Fruit fly (Drosophila melanogaster) S2 (cell line): Measurements from ENCODE around the gene CG3909.

Source experiments
- CG8478 ChIP-seq: fragments of >200 bp; optimal IDR thresholded peaks from 2 replicates; lab custom pipeline; 2018
- CTCF ChIP-seq, 2 experiments: fragments of >200 bp; optimal IDR thresholded peaks; 2 replicates each; lab custom pipeline; 2018

Gene CG3909

DNA sequence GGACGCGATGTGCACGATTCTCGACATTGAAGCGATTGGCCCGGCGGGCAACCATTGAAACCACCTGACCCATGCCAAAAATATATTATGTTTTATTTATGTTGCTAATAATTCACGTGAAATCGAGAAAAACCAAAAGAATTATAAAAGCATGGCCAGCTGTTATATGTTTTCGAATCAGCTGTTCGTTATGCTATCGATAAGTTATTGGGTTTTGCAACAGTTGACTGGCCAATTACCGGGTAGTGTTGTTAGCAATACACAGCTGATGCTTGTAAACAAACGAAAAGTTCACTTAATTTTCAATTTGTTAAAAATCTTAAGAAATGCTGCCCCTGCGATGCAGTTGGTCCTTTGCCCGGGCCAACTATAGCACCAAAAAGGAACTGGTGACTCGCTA, 2.3 kb downstream of the CG3909 start, which contains the start of the genes CG11722 and mtTFB2:
Gene CG11722, minus strand, starts transcription at position 200 of the 400 bp plus-strand sequence.
Gene mtTFB2, plus strand, starts transcription at position 232 of the 400 bp plus-strand sequence.
- TF ChIP-seq CTCF (optimal IDR thresholded peaks at IDR 0.05; lab: Kevin White, UChicago) (no peak), CG8478 (lab: Kevin White, UChicago) (no peak)

DNA sequence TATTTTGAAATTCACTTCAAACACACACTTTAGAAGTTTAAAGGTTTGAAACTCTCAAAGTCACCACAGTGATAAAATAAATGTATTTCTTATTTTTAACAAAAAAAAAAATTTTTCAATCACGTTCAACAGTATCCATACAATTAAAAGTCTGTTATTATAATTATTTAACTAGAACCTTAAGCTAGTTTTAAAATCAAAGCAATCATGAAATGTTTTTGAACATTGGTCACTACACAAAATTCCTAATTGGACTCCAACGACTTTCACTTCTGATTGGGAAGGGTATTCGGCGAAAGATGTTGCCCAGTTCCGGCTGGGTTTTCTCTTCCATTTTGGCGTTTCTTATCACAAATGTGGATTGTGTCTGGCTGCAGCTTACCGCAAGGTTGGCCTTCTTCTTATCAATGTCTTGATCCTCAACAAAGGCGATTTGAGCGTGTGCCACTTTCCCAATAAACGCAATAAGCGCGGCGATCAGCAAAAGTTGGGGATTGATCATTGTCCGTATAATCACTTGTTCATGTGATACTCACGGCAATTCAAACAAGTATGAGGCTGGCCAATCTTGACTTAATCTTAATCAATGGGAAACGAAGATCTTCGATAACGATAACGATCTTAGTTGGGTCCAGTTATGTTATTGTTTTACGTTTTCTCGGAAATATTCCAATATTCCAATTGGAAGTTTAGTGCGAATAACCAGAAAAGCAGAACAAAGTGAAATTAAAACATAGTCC, 5.1 kb downstream of the CG3909 start:
- TF ChIP-seq CG8478 (lab: Kevin White, UChicago): no peak
- no peak for TF ChIP-seq CTCF (optimal IDR thresholded peaks at IDR 0.05; lab: Kevin White, UChicago)

DNA sequence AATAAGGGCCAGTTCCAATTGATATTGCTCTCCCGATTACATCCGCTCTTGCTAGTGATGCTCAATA, 5.5 kb downstream of the CG3909 start, which contains the start of gene CG12811:
Gene CG12811, minus strand, starts transcription at position 23 of the 67 bp plus-strand sequence.
- TF ChIP-seq CTCF (optimal IDR thresholded peaks at IDR 0.05; lab: Kevin White, UChicago) (no peak), CG8478 (lab: Kevin White, UChicago) (no peak)

DNA sequence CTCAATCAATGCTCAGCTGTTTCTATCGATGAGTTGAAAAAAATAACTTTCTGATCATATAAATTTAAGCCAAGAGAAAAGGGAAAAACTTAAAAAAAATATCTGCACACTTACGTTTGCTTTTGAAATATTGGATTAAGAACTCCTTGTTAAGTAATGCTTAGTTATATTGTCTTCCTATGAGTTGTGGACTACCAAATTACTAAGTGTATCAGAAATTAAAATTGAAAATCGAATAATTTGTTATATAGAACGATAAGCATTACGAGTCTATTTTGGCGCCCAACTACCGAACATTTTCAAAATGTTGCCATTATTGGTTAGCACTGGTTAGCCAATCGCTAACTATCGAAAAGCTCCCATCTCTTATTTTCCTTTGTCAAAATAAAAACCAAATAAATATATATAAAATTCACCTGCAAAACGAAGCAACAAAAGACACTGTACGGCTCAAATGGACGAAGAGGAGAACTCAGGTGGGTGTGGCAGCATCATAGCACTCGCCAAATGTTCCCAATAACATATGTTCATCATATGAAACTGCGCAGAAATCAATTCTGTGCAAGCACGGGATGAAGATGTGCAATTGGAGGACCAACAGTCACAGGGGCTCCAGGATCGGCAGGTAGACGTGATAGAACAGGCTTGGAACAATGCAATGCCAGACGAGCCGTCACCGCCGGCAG, 5.9 kb downstream of the CG3909 start, which contains the start of gene ohgt:
Gene ohgt, plus strand, starts transcription at position 358 of the 686 bp plus-strand sequence.
- TF ChIP-seq CTCF (optimal IDR thresholded peaks at IDR 0.05; lab: Kevin White, UChicago) (no peak), CG8478 (lab: Kevin White, UChicago) (no peak)

DNA sequence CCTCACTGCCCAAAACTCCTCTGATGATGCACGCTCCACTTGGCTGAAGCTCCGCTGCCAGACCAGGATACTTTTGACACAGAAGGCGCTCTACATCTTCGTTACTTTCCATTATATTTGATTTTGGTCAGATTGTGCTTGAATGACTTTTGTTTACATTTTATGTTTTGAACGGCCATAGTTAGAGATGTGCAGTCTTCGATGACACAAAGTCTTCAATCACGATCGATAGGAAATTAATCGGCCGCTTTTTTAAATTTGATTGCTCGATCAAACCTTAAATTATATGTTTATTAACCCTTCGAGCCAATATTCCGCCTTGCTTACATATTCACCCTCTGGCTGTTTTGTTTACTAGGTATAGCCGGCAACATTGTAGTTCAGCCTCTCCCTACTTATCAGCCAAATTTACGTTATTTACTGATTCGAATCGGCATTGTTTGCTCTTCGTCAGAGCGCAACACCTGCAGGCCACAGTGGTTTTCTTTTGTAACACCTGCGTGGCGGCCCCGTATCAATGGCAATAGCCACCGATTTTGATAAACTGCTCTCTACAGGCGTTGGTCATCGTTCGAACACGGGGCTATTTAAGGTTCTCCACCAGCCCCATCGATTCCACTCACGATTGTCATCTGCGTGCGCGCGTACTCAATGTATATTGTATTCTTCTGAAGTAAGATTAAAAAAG, 9.8 kb downstream of the CG3909 start, which contains the start of the genes Fancl and Npc2e:
Gene Fancl, minus strand, starts transcription at position 175 of the 688 bp plus-strand sequence.
Gene Npc2e, plus strand, starts transcription at position 638 of the 688 bp plus-strand sequence.
- no peak for TF ChIP-seq CTCF (optimal IDR thresholded peaks at IDR 0.05; lab: Kevin White, UChicago)
- no peak for TF ChIP-seq CG8478 (lab: Kevin White, UChicago)

DNA sequence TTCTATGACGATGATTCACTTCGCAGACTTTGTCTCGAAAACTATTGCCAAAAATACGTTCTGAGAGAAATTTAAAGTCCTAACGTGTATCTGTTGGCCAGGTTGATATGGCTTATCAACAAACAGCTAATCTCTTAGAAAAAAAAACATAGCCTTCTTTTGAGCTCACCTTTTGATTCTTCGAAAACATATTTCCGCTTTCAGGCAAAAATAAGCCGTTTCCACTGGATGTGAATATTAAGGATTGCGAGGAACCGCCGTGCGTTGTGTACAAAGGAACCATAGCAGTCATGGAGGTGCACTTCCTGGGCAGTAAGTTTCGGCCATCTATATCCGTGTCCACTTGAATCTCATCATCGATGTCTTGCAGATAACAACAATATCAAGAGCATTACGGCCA, 10.5 kb downstream of the CG3909 start:
- TF ChIP-seq CG8478 (lab: Kevin White, UChicago) (no peak), CTCF (optimal IDR thresholded peaks at IDR 0.05; lab: Kevin White, UChicago) (no peak)

DNA sequence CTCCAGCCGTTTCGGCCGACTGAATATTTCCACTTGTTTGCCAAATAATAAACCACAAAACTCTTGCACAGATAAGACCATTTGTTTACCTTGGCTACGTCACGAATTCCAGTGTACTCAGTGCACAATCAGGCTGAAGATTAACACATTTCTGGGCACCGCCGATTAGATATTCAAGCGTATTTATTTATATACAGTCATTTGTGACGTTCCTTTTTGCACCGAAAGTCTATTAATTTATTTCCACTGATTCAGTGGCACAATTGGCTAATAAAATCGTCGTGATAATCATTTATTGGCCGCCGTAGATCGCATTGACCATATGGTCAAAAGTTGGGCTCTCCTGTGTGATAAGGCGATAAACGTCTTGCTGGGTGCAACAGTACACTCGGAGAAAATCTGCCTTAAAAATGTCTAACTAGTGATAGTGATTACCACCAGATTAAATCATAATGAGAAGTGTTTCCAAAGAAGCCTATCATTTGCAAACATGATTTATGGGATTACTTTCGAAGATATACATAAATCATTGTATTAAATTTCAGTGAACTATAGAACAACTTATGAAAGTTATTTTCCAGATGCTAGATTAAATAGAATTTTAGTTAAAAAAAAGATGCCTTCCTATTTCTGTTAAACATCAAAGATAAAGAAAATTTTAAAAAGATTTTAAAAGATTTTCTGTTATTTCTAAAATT, 11.4 kb downstream of the CG3909 start:
- TF ChIP-seq CTCF (optimal IDR thresholded peaks at IDR 0.05; lab: Kevin White, UChicago) (no peak), CG8478 (lab: Kevin White, UChicago) (no peak)

DNA sequence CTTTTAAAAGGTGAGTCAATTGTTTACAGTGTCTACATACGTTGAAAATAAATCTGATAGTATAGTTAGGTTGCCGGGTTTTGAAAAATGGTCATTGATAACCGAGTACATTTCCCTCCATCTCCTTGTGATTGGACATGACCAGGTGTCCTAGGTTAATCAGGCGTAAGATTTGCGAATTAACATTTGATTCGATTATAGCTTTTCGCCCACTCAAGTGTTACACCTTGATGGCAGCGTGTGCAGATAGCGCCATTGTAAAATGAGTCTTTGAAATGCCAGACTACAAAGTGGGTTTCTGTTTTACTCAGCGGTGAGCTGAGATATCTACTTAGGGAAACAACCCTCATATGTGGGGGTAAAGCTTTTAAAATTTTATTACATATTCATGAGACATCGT, 11.9 kb downstream of the CG3909 start:
- TF ChIP-seq CTCF (optimal IDR thresholded peaks at IDR 0.05; lab: Kevin White, UChicago) (no peak), CG8478 (lab: Kevin White, UChicago) (no peak)

DNA sequence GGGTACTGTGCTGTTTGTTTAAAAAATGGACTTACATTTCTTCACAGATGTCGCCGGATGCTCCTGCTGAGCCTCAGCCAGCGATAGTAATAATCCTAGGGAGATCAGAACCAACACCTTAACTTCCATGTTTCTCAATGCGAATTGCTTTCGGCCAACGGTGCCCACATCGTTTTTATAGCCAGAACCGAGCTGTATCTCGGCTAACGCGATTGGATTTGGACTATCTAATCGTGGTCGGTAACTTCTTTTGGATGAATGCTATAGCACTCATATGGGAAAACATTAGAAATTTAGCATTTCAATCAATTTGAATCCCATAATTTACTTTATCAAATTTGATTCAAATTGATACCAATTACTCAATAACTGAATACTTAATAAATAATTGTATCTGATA, 12.9 kb downstream of the CG3909 start, which contains the start of gene Npc2d:
Gene Npc2d, minus strand, starts transcription at position 133 of the 400 bp plus-strand sequence.
- TF ChIP-seq CTCF (optimal IDR thresholded peaks at IDR 0.05; lab: Kevin White, UChicago) (no peak), CG8478 (lab: Kevin White, UChicago) (no peak)

DNA sequence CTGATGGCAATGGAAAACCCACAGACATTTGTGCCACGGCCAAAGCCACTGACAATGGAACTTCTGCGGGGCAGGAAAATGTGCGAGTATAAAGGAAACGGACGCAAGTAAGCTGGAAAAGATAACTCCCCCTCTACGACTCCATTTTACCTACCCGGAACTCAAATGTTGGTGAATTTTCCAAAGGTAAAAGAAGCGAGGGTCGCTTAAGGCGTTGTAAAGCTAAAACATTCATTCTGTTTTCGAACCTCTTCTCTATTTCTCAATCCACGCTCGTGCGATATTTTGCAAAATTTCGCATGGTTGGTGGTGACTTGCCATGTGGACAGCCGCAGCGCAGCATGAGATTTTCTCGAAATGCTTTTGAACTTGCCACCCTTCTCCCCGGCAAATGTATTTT, 13.6 kb downstream of the CG3909 start:
- no peak for TF ChIP-seq CTCF (optimal IDR thresholded peaks at IDR 0.05; lab: Kevin White, UChicago)
- TF ChIP-seq CG8478 (lab: Kevin White, UChicago): no peak

DNA sequence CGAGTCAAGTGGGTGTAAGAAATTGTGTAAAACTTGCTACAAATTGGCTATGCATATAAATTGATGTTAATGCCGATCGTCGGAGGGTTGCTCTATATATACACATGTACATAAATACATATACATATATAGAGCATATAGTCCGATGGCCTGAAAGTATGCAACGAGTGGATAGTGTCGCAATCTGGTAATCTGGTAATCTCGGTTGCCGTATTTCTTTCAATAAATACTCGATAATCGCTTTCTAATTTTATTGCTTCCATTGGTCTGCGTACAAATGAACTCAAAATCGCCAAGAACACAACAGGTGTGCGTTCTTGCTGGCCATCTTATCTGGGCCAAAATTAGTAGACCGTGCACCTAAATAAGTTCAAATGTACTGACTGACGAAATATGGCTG, 16.3 kb downstream of the CG3909 start:
- TF ChIP-seq CTCF (optimal IDR thresholded peaks at IDR 0.05; lab: Kevin White, UChicago): no peak
- TF ChIP-seq CG8478 (lab: Kevin White, UChicago): no peak

DNA sequence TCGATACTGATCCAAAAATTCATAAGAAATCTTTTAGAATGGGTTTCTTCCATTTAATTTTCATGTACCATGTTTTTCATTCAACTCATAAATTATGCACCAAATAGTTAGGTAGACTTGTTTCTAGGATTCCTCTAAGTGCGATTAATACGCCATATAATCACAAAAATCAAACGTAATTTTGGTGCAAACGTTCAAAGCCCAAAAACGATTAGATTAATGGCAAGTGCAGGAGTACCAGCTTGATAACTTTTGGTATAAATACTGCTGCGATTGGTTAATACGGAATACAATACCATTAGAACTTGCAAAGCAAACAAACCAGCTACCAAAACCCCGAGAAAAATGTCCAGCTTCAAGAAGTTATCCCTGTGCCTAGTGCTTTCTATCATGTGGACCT, 16.9 kb downstream of the CG3909 start, which contains the start of gene Npc2c:
Gene Npc2c, plus strand, starts transcription at position 301 of the 400 bp plus-strand sequence.
- TF ChIP-seq CG8478 (lab: Kevin White, UChicago): no peak
- no peak for TF ChIP-seq CTCF (optimal IDR thresholded peaks at IDR 0.05; lab: Kevin White, UChicago)

DNA sequence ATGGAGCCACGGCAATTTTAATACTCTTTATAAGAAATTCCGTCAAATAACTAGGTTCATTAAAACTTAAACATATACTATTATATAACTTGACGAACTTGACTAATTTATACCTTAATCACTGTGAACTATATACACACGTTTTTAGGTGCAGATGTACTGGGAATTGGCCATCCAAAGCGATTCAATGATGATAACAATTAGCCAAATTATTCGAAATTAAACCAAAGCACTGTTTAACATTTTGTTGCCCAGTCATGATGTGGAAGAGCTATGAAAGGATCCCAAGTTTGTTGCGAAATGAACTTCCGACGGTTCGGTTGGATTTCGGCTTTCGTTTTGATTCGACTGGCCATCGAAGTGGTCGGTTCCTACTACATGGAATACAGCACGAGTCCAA, 19.3 kb downstream of the CG3909 start, which contains the start of gene CG33630:
Gene CG33630, plus strand, starts transcription at position 301 of the 400 bp plus-strand sequence.
- no peak for TF ChIP-seq CG8478 (lab: Kevin White, UChicago)
- TF ChIP-seq CTCF (optimal IDR thresholded peaks at IDR 0.05; lab: Kevin White, UChicago): no peak

DNA sequence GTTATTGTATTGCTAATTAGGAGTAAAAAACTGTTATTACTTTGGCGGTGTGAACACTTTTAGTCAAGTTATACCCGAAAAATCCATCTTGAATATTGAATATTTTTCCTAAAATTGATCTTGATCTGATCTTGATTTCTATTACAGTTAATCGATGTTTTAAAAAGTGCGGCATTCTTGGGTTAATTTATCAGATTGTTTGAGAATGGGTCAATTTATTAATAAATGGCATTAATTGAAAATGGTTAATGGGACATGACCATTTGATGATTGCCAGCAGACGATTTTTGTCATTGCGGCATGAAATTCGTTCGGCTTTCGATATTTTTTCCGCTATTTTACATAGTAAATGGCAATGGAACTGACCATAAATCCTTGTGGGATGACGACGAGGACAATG, 20.6 kb downstream of the CG3909 start, which contains the start of gene CG33631:
Gene CG33631, plus strand, starts transcription at position 301 of the 400 bp plus-strand sequence.
- no peak for TF ChIP-seq CG8478 (lab: Kevin White, UChicago)
- TF ChIP-seq CTCF (optimal IDR thresholded peaks at IDR 0.05; lab: Kevin White, UChicago): no peak
